Worm (Caenorhabditis elegans) whole organism, late embryonic: ENCODE data around the gene T23G7.2.

Experiments used
- C08G9.2 ChIP-seq: sonication (generic microtip); optimal IDR thresholded peaks from 2 replicates; lab custom pipeline; 2016; ENCODE audit warnings: mild to moderate bottlenecking, missing genetic modification characterization, moderate library complexity, missing compliant biosample characterization
- C38D4.7 ChIP-seq: fragments of 200-800 bp; sonication (Bioruptor generic); optimal IDR thresholded peaks from 2 replicates; lab custom pipeline; 2018; ENCODE audit warnings: mild to moderate bottlenecking, missing genetic modification characterization, moderate library complexity, missing compliant biosample characterization
- F13H6.1 ChIP-seq: sonication (generic microtip); optimal IDR thresholded peaks from 2 replicates; lab custom pipeline; 2016; ENCODE audit warnings: missing genetic modification characterization, missing compliant biosample characterization
- K02D7.2 ChIP-seq: sonication (generic microtip); optimal IDR thresholded peaks from 2 replicates; lab custom pipeline; 2017; ENCODE audit warnings: mild to moderate bottlenecking, missing genetic modification characterization, missing compliant biosample characterization
- Y22D7AL.16 ChIP-seq: sonication (generic microtip); optimal IDR thresholded peaks from 2 replicates; lab custom pipeline; 2016; ENCODE audit warnings: missing genetic modification characterization, missing compliant biosample characterization
- ceh-14 ChIP-seq: sonication (generic microtip); optimal IDR thresholded peaks from 2 replicates; lab custom pipeline; 2016; ENCODE audit warnings: missing genotype, missing genetic modification characterization, missing compliant biosample characterization
- ceh-2 ChIP-seq: sonication (generic microtip); optimal IDR thresholded peaks from 2 replicates; lab custom pipeline; 2016; ENCODE audit warnings: missing genotype, missing genetic modification characterization, missing compliant biosample characterization
- ceh-24 ChIP-seq: sonication (generic microtip); optimal IDR thresholded peaks from 2 replicates; lab custom pipeline; 2016; ENCODE audit warnings: mild to moderate bottlenecking, missing genetic modification characterization, missing compliant biosample characterization
- ceh-30 ChIP-seq: fragments of 150-350 bp; optimal IDR thresholded peaks from 2 replicates; lab custom pipeline; 2014; ENCODE audit warnings: missing biosample characterization, missing genetic modification characterization
- ceh-31 ChIP-seq: sonication (generic microtip); optimal IDR thresholded peaks from 2 replicates; lab custom pipeline; 2016; ENCODE audit warnings: missing genetic modification characterization, missing compliant biosample characterization
- ceh-34 ChIP-seq: sonication (generic microtip); optimal IDR thresholded peaks from 2 replicates; lab custom pipeline; 2016; ENCODE audit warnings: mild to moderate bottlenecking, missing genetic modification characterization, missing compliant biosample characterization
- ceh-6 ChIP-seq: fragments of 200-800 bp; sonication (Bioruptor generic); optimal IDR thresholded peaks from 2 replicates; lab custom pipeline; 2018; ENCODE audit warnings: mild to moderate bottlenecking, missing genetic modification characterization, missing compliant biosample characterization
- ceh-9 ChIP-seq: sonication (generic microtip); optimal IDR thresholded peaks from 2 replicates; lab custom pipeline; 2016; ENCODE audit warnings: mild to moderate bottlenecking, missing genetic modification characterization, inconsistent platforms, missing compliant biosample characterization
- che-1 ChIP-seq: sonication (generic microtip); optimal IDR thresholded peaks from 2 replicates; lab custom pipeline; 2016; ENCODE audit warnings: mild to moderate bottlenecking, missing genetic modification characterization, missing compliant biosample characterization
- dve-1 ChIP-seq: sonication (generic microtip); optimal IDR thresholded peaks from 2 replicates; lab custom pipeline; 2017; ENCODE audit warnings: antibody characterized with exemption, mild to moderate bottlenecking, missing genetic modification characterization, missing compliant biosample characterization
- ets-4 ChIP-seq: sonication (generic microtip); optimal IDR thresholded peaks from 2 replicates; lab custom pipeline; 2016; ENCODE audit warnings: missing genetic modification characterization, missing compliant biosample characterization
- eyg-1 ChIP-seq: sonication (generic microtip); optimal IDR thresholded peaks from 2 replicates; lab custom pipeline; 2016; ENCODE audit warnings: missing genotype, missing genetic modification characterization, missing compliant biosample characterization
- fax-1 ChIP-seq: sonication (generic microtip); optimal IDR thresholded peaks from 2 replicates; lab custom pipeline; 2016; ENCODE audit warnings: missing genotype, missing genetic modification characterization, missing compliant biosample characterization
- fkh-6 ChIP-seq: sonication (generic microtip); optimal IDR thresholded peaks from 2 replicates; lab custom pipeline; 2016; ENCODE audit warnings: missing genetic modification characterization, missing compliant biosample characterization
- gmeb-2 ChIP-seq: sonication (generic microtip); optimal IDR thresholded peaks from 2 replicates; lab custom pipeline; 2016; ENCODE audit warnings: missing genetic modification characterization, inconsistent platforms, missing compliant biosample characterization
- hlh-13 ChIP-seq: fragments of 200-800 bp; sonication (Bioruptor generic); optimal IDR thresholded peaks from 2 replicates; lab custom pipeline; 2018; ENCODE audit warnings: mild to moderate bottlenecking, missing genetic modification characterization, missing compliant biosample characterization
- hlh-15 ChIP-seq: sonication (generic microtip); optimal IDR thresholded peaks from 2 replicates; lab custom pipeline; 2016; ENCODE audit warnings: missing genetic modification characterization, missing compliant biosample characterization
- hlh-30 ChIP-seq: sonication (generic microtip); optimal IDR thresholded peaks from 2 replicates; lab custom pipeline; 2017; ENCODE audit warnings: antibody characterized with exemption, missing genetic modification characterization, missing compliant biosample characterization; ENCODE audit not compliant: insufficient read depth
- lim-6 ChIP-seq: sonication (generic microtip); optimal IDR thresholded peaks from 2 replicates; lab custom pipeline; 2016; ENCODE audit warnings: missing genetic modification characterization, missing compliant biosample characterization
- lin-11 ChIP-seq: fragments of 200-800 bp; sonication (Bioruptor generic); optimal IDR thresholded peaks from 2 replicates; lab custom pipeline; 2018; ENCODE audit warnings: mild to moderate bottlenecking, missing genetic modification characterization, missing compliant biosample characterization
- nhr-232 ChIP-seq: sonication (generic microtip); optimal IDR thresholded peaks from 2 replicates; lab custom pipeline; 2016; ENCODE audit warnings: missing genetic modification characterization, missing compliant biosample characterization
- npax-4 ChIP-seq: sonication (generic microtip); optimal IDR thresholded peaks from 2 replicates; lab custom pipeline; 2016; ENCODE audit warnings: missing genetic modification characterization, missing compliant biosample characterization
- pax-1 ChIP-seq: fragments of 150-350 bp; optimal IDR thresholded peaks from 2 replicates; lab custom pipeline; 2014; ENCODE audit warnings: missing biosample characterization, missing genetic modification characterization
- pros-1 ChIP-seq: fragments of 150-350 bp; optimal IDR thresholded peaks from 2 replicates; lab custom pipeline; 2014; ENCODE audit warnings: missing biosample characterization, missing genetic modification reagents, missing genetic modification characterization
- rnt-1 ChIP-seq: sonication (generic microtip); optimal IDR thresholded peaks from 2 replicates; lab custom pipeline; 2016; ENCODE audit warnings: missing genetic modification characterization, missing compliant biosample characterization
- sdc-2 ChIP-seq: sonication (generic microtip); optimal IDR thresholded peaks from 2 replicates; lab custom pipeline; 2016; ENCODE audit warnings: missing genotype, missing genetic modification characterization, missing compliant biosample characterization
- syd-9 ChIP-seq: sonication (generic microtip); optimal IDR thresholded peaks from 2 replicates; lab custom pipeline; 2016; ENCODE audit warnings: mild to moderate bottlenecking, missing genetic modification characterization, moderate library complexity, missing compliant biosample characterization
- tbx-2 ChIP-seq: sonication (generic microtip); optimal IDR thresholded peaks from 2 replicates; lab custom pipeline; 2016; ENCODE audit warnings: missing genetic modification characterization, missing compliant biosample characterization
- tbx-7 ChIP-seq: sonication (generic microtip); optimal IDR thresholded peaks from 2 replicates; lab custom pipeline; 2016; ENCODE audit warnings: missing genotype, missing genetic modification characterization, missing compliant biosample characterization
- unc-3 ChIP-seq, 2 experiments: fragments of 200-800 bp in 1 of 2; sonication (Bioruptor generic) in 1 of 2; sonication (generic microtip) in 1 of 2; conservative IDR thresholded peaks in 1 of 2; optimal IDR thresholded peaks in 1 of 2; 2 replicates each; pipeline versions ENCODE4 v1.3.6 to Lab custom; 2016 to 2022; ENCODE audit warnings: missing compliant biosample characterization in 2 of 2, missing genetic modification characterization in 2 of 2, missing genetic modification reagents in 1 of 2
- unc-42 ChIP-seq: sonication (generic microtip); optimal IDR thresholded peaks from 2 replicates; lab custom pipeline; 2016; ENCODE audit warnings: missing genotype, missing genetic modification characterization, missing compliant biosample characterization
- unc-86 ChIP-seq: sonication (generic microtip); optimal IDR thresholded peaks from 2 replicates; lab custom pipeline; 2016; ENCODE audit warnings: missing genetic modification characterization, missing compliant biosample characterization

Gene T23G7.2

ce11 chrII:9139172-9139700 lies 33.5 kb downstream of the T23G7.2 start, which contains the start of gene Y9C2UA.1:
TSS of gene Y9C2UA.1 (plus strand) at chrII:9139650.
- TF ChIP-seq rnt-1 (tag; lab: Kevin White, UChicago) (no peak), lin-11 (tag; lab: Kevin White, UChicago) (no peak), ceh-6 (GFP tag; lab: Kevin White, UChicago) (no peak), ceh-2 (no peak), unc-86 (tag; lab: Kevin White, UChicago) (no peak), ets-4 (tag; lab: Kevin White, UChicago) (no peak), syd-9 (tag; lab: Kevin White, UChicago) (no peak), pax-1 (no peak), tbx-2 (no peak), pros-1 (tag; lab: Kevin White, UChicago) (no peak), ceh-14 (tag; lab: Kevin White, UChicago) (no peak), ceh-9 (no peak), dve-1 (tag; lab: Kevin White, UChicago) (no peak), npax-4 (no peak), nhr-232 (tag; lab: Kevin White, UChicago) (no peak), Y22D7AL.16 (tag; lab: Kevin White, UChicago) (no peak), tbx-7 (tag; lab: Kevin White, UChicago) (no peak)

DNA sequence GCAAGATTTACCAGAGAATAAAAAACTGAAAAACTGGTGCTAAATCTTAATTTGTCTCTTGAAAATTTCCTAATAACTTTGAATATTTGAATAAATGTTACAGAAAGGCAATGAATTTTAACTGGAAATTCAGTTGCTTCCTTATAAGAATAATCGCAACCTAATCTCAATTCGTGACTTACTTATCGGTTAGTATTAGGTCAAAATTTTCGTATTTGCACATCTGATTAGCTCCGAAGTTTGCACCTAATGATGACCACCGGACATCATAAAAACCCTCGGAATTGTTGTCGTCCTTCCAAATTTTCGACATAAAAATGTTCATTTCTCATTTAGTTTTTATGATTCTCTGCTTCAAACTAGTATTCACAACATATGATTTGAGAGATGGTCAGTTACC lies 34.9 kb downstream of the T23G7.2 start, which contains the start of gene C16D2.3:
C16D2.3 (plus strand) TSS at position 301 of the 400 bp plus-strand sequence.
- no peak for TF ChIP-seq fax-1
- no peak for TF ChIP-seq unc-3 (GFP tag; conservative IDR thresholded peaks at IDR 0.05; lab: Robert Waterston, UW)
- TF ChIP-seq unc-3 (tag; optimal IDR thresholded peaks at IDR 0.05; lab: Kevin White, UChicago), result no peak
- no peak for TF ChIP-seq K02D7.2 (tag; lab: Kevin White, UChicago)
- TF ChIP-seq ceh-31 (tag; lab: Kevin White, UChicago), result no peak
- TF ChIP-seq lim-6 (tag; lab: Kevin White, UChicago), result no peak
- TF ChIP-seq hlh-15 (tag; lab: Kevin White, UChicago), result no peak
- TF ChIP-seq gmeb-2 (tag; lab: Kevin White, UChicago), result no peak
- TF ChIP-seq ceh-14 (tag; lab: Kevin White, UChicago), result no peak
- no peak for TF ChIP-seq che-1 (tag; lab: Kevin White, UChicago)
- TF ChIP-seq, all 69 proteins: peak for 0

- TF ChIP-seq hlh-13 (GFP tag; lab: Kevin White, UChicago) (no peak), lin-11 (tag; lab: Kevin White, UChicago) (no peak), fkh-6 (no peak), ceh-24 (tag; lab: Kevin White, UChicago) (no peak), eyg-1 (tag; lab: Kevin White, UChicago) (no peak), unc-86 (tag; lab: Kevin White, UChicago) (no peak), ceh-14 (tag; lab: Kevin White, UChicago) (no peak), hlh-30 (tag; lab: Kevin White, UChicago) (no peak), ceh-30 (tag; lab: Kevin White, UChicago) (no peak), unc-42 (tag; lab: Kevin White, UChicago) (no peak), pros-1 (tag; lab: Kevin White, UChicago) (no peak), unc-3 (GFP tag; conservative IDR thresholded peaks at IDR 0.05; lab: Robert Waterston, UW) (no peak), unc-3 (tag; optimal IDR thresholded peaks at IDR 0.05; lab: Kevin White, UChicago) (no peak)
- TF ChIP-seq, all 69 proteins: peak for 0
Measured at ce11 chrII:9135878-9136277, 36.9 kb downstream of the T23G7.2 start, which contains the start of gene nlp-78. TSS of gene nlp-78 (plus strand) at chrII:9136178.

ce11 chrII:9132338-9132737 lies 40.4 kb downstream of the T23G7.2 start:
- TF ChIP-seq ceh-2 (no peak), C08G9.2 (tag; lab: Kevin White, UChicago) (no peak), unc-42 (tag; lab: Kevin White, UChicago) (no peak), gmeb-2 (tag; lab: Kevin White, UChicago) (no peak), C38D4.7 (GFP tag; lab: Kevin White, UChicago) (no peak), sdc-2 (no peak), ets-4 (tag; lab: Kevin White, UChicago) (no peak), ceh-34 (tag; lab: Kevin White, UChicago) (no peak), F13H6.1 (tag; lab: Kevin White, UChicago) (no peak)
